Worm (Caenorhabditis elegans) whole organism, L4/young adult: ENCODE measurements around the gene C14A6.7.
"Not testable (repeated sequence)": the region's sequence is repeated elsewhere in the genome, so short reads cannot be mapped to it uniquely, and the experiment has no call there.

Experiments
- W03F9.2 ChIP-seq: fragments of 150-350 bp; optimal IDR thresholded peaks from 2 replicates; lab custom pipeline; 2014; ENCODE audit warnings: missing biosample characterization, missing genetic modification characterization
- dao-5 ChIP-seq: sonication (generic microtip); optimal IDR thresholded peaks from 2 replicates; lab custom pipeline; 2016; ENCODE audit warnings: missing genotype, missing genetic modification characterization, moderate library complexity, missing compliant biosample characterization
- him-1 ChIP-seq: sonication (generic microtip); optimal IDR thresholded peaks from 2 replicates; lab custom pipeline; 2016; ENCODE audit warnings: missing genotype, missing genetic modification reagents, missing genetic modification characterization, missing compliant biosample characterization

- TF ChIP-seq W03F9.2 (tag; lab: Kevin White, UChicago); him-1 (tag; lab: Kevin White, UChicago); dao-5: not testable (repeated sequence)
Observed at ce11 chrV:18216784-18217183, 48.6 kb upstream of the C14A6.7 start, which contains the start of gene F16H6.9.
